Fruit fly (Drosophila melanogaster) whole organism, prepupa: ENCODE data around the gene Nubp1.

Experiments
- CG6854 ChIP-seq: fragments of 200-800 bp; sonication (Bioruptor generic); optimal IDR thresholded peaks from 2 replicates; lab custom pipeline; 2017; ENCODE audit warnings: missing biosample characterization, mild to moderate bottlenecking, missing genetic modification characterization
- Eip75B ChIP-seq: fragments of 200-800 bp; sonication (Bioruptor generic); optimal IDR thresholded peaks from 3 replicates; lab custom pipeline; 2016; ENCODE audit warnings: missing biosample characterization, missing genetic modification characterization
- Gug ChIP-seq: fragments of 200-800 bp; sonication (Bioruptor generic); IDR thresholded peaks from 2 replicates; pipeline ENCODE4 v1.3.6; 2022; ENCODE audit warnings: missing biosample characterization, missing genetic modification characterization
- Hr39 ChIP-seq: fragments of 200-800 bp; sonication (Bioruptor generic); optimal IDR thresholded peaks from 2 replicates; lab custom pipeline; 2016; ENCODE audit warnings: missing biosample characterization, missing genetic modification characterization
- Sox102F ChIP-seq: fragments of 200-800 bp; sonication (Bioruptor generic); optimal IDR thresholded peaks from 2 replicates; lab custom pipeline; 2016; ENCODE audit warnings: missing biosample characterization, mild to moderate bottlenecking, missing genetic modification characterization

dm6 chr2L:16716771-16717170, 15.6 kb upstream of the Nubp1 start:
- TF ChIP-seq Gug (GFP tag; lab: Robert Waterston, UW) (no peak), CG6854 (GFP tag; lab: Kevin White, UChicago) (no peak), Hr39 (GFP tag; lab: Kevin White, UChicago) (no peak), Eip75B (GFP tag; lab: Kevin White, UChicago) (no peak), Sox102F (no peak)
